Worm (Caenorhabditis elegans) whole organism, L3 larva: ENCODE measurements around the gene K10D6.4.

ENCODE experiments used
- R02D3.7 ChIP-seq: fragments of 150-350 bp; optimal IDR thresholded peaks from 2 replicates; lab custom pipeline; 2014; ENCODE audit warnings: missing biosample characterization, missing genetic modification characterization
- ama-1 ChIP-seq: fragments of 150-350 bp; optimal IDR thresholded peaks from 2 replicates; lab custom pipeline; 2018
- ceh-9 ChIP-seq: sonication (generic microtip); optimal IDR thresholded peaks from 2 replicates; lab custom pipeline; 2018; ENCODE audit warnings: missing biosample characterization, missing genetic modification characterization
- elt-3 ChIP-seq, 3 experiments: fragments of 150-350 bp in 1 of 3; sonication (generic microtip) in 2 of 3; optimal IDR thresholded peaks; 2 replicates in 2 of 3; 4 replicates in 1 of 3; lab custom pipeline; 2014 to 2017; ENCODE audit warnings: missing biosample characterization in 3 of 3, missing genetic modification characterization in 3 of 3
- lin-15B ChIP-seq: fragments of 150-350 bp; optimal IDR thresholded peaks from 2 replicates; lab custom pipeline; 2014; ENCODE audit warnings: missing biosample characterization, missing genetic modification characterization
- lin-39 ChIP-seq: fragments of 150-350 bp; optimal IDR thresholded peaks from 2 replicates; lab custom pipeline; 2018; ENCODE audit warnings: missing biosample characterization, missing genetic modification reagents, missing genetic modification characterization
- mdl-1 ChIP-seq: fragments of 150-350 bp; optimal IDR thresholded peaks from 2 replicates; lab custom pipeline; 2014; ENCODE audit warnings: missing biosample characterization, missing genetic modification characterization
- nfya-1 ChIP-seq: sonication (generic microtip); optimal IDR thresholded peaks from 2 replicates; lab custom pipeline; 2017; ENCODE audit warnings: missing genetic modification characterization, mild to moderate bottlenecking, missing compliant biosample characterization, antibody characterized with exemption, moderate library complexity; ENCODE audit not compliant: insufficient read depth
- pha-4 ChIP-seq: fragments of 150-350 bp; optimal IDR thresholded peaks from 2 replicates; lab custom pipeline; 2014; ENCODE audit warnings: missing biosample characterization, missing genetic modification reagents, missing genetic modification characterization
- pqm-1 ChIP-seq: fragments of 150-350 bp; optimal IDR thresholded peaks from 2 replicates; lab custom pipeline; 2017; ENCODE audit warnings: missing biosample characterization, missing genetic modification characterization, inconsistent platforms
- unc-39 ChIP-seq: sonication (generic microtip); optimal IDR thresholded peaks from 4 replicates; lab custom pipeline; 2017; ENCODE audit warnings: missing biosample characterization, missing genetic modification characterization
- unc-62 ChIP-seq: fragments of 150-350 bp; sonication (generic microtip); optimal IDR thresholded peaks from 4 replicates; lab custom pipeline; 2014; ENCODE audit warnings: missing biosample characterization, missing genetic modification reagents, missing genetic modification characterization

- TF ChIP-seq unc-39 (tag; lab: Kevin White, UChicago) (no peak), elt-3 (tag; optimal IDR thresholded peaks at IDR 0.05; lab: Kevin White, UChicago) (no peak), pha-4 (tag; lab: Kevin White, UChicago) (no peak), unc-62 (GFP tag; lab: Kevin White, UChicago) (no peak), lin-39 (no peak), pqm-1 (tag; lab: Kevin White, UChicago) (no peak), R02D3.7 (tag; lab: Kevin White, UChicago) (no peak), mdl-1 (tag; lab: Kevin White, UChicago) (no peak), lin-15B (tag; lab: Kevin White, UChicago) (no peak), ceh-9 (tag; lab: Kevin White, UChicago) (no peak), ama-1 (lab: Kevin White, UChicago) (no peak), nfya-1 (tag; lab: Kevin White, UChicago) (no peak)
Observed at ce11 chrV:11196109-11196508, 5.6 kb upstream of the K10D6.4 start, which contains the start of gene clc-6.
